Worm (Caenorhabditis elegans): ENCODE measurements around the gene sre-8.

Gene sre-8

DNA sequence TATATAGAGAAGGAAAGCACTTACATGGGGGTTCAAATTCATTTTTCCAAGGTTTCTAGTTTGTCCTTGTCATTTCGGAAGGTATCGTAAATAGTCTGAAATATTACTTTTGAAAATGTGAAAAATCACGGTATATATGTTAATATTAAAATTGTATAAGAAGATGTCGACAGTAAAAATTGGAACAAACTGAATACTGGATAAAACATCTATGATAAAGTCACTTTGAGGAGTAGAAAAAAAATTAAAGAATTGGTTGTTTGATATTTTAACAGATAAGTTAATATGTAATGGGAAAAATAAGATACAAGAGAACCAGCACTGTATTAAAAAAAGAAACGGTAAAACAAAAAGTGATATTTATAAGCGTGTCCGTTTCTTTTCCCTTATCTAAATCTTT, 30.5 kb upstream of the sre-8 start, which contains the start of gene nep-21:
Gene nep-21 (minus strand): TSS at position 101 of the 400 bp plus-strand sequence.
- TF ChIP-seq sea-2 (GFP tag; optimal IDR thresholded peaks at IDR 0.05), result no peak
- TF ChIP-seq nhr-11 (tag; optimal IDR thresholded peaks at IDR 0.05), result no peak

DNA sequence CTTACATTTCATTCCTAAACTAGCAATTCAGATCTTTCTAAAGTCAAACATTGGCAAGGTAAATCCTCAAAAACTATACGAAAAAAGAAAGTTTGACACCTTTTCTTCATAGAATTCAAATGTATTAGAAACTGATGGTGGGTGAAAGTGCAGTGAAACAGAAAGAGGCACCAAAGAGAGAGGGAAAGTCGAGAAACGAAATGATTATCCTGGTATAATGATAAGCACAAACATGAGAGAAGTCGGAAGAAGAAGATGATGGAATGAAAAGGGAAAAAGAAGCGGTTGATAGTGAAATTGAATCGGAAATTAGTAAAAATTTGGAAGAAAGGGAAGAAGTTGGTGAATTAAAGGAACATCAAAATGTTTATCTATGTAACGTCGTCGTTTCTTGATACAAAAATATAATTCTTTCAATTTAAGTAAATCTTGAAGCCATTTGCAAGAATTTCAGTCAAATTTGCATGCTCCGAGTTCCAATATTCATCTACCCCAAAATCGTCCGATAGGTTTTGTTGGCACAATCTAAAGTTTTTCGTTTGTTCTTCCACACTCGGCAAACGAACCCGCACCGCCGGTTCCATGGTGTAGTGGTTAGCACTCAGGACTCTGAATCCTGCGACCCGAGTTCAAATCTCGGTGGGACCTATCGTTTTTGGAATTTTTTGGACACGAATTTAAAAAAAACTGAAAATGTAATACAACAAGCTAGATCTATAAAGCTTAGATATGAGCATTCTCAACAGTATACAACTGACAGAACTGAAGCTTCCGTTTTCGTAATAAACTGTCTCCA, 25.9 kb upstream of the sre-8 start:
- TF ChIP-seq sea-2 (GFP tag; optimal IDR thresholded peaks at IDR 0.05) (no peak), nhr-67 (tag; optimal IDR thresholded peaks at IDR 0.05) (no peak), elt-3 (tag; optimal IDR thresholded peaks at IDR 0.05) (no peak), nhr-237 (tag; optimal IDR thresholded peaks at IDR 0.05) (no peak), lin-39 (tag; optimal IDR thresholded peaks at IDR 0.05) (no peak), R02D3.7 (tag; optimal IDR thresholded peaks at IDR 0.05) (no peak), nhr-23 (tag; optimal IDR thresholded peaks at IDR 0.05) (no peak), eor-1 (tag; optimal IDR thresholded peaks at IDR 0.05) (no peak), daf-12 (tag; optimal IDR thresholded peaks at IDR 0.05) (no peak), hmg-11 (tag; optimal IDR thresholded peaks at IDR 0.05) (no peak), elt-2 (tag; optimal IDR thresholded peaks at IDR 0.05) (no peak)

DNA sequence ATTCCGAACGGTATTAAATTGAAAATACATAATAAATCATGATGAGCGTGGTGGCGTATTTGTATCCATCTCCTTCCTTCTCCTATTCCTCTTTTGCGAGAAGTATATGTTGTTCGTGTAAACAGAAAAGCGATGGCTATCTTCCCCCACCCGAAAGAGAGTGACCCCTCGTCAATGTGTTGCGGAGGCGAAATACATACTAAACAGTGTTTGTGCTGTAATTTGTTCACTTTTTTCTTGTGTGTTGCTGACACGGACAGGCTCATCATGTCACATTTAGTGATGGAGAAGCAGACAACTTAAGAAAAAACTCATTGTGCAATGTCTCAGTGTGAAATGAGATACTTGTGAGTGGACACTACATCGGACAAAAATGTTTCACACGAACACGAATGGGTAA, 25.3 kb upstream of the sre-8 start:
- no peak for TF ChIP-seq skn-1 (tag; optimal IDR thresholded peaks at IDR 0.05)
- TF ChIP-seq nhr-43 (tag; optimal IDR thresholded peaks at IDR 0.05; ENCODE audit: poor library complexity, severe bottlenecking), result no peak
- no peak for TF ChIP-seq nhr-25 (tag; optimal IDR thresholded peaks at IDR 0.05)
- no peak for TF ChIP-seq ztf-4 (tag; optimal IDR thresholded peaks at IDR 0.05)
- TF ChIP-seq snpc-4 (tag; optimal IDR thresholded peaks at IDR 0.05), result no peak
- TF ChIP-seq jun-1 (tag; optimal IDR thresholded peaks at IDR 0.05), result no peak
- TF ChIP-seq pqm-1 (tag; optimal IDR thresholded peaks at IDR 0.05), result no peak
- no peak for TF ChIP-seq lin-39 (tag; optimal IDR thresholded peaks at IDR 0.05)
- TF ChIP-seq sea-2 (GFP tag; optimal IDR thresholded peaks at IDR 0.05), result no peak
- no peak for TF ChIP-seq unc-62 (GFP tag; optimal IDR thresholded peaks at IDR 0.05)
- no peak for TF ChIP-seq hmg-11 (tag; optimal IDR thresholded peaks at IDR 0.05)
- no peak for TF ChIP-seq ceh-16 (tag; optimal IDR thresholded peaks at IDR 0.05)
- no peak for TF ChIP-seq aly-2 (tag; optimal IDR thresholded peaks at IDR 0.05)
- TF ChIP-seq ceh-82 (tag; optimal IDR thresholded peaks at IDR 0.05), result no peak
- TF ChIP-seq fos-1 (tag; optimal IDR thresholded peaks at IDR 0.05), result no peak
- TF ChIP-seq R02D3.7 (tag; optimal IDR thresholded peaks at IDR 0.05), result no peak

DNA sequence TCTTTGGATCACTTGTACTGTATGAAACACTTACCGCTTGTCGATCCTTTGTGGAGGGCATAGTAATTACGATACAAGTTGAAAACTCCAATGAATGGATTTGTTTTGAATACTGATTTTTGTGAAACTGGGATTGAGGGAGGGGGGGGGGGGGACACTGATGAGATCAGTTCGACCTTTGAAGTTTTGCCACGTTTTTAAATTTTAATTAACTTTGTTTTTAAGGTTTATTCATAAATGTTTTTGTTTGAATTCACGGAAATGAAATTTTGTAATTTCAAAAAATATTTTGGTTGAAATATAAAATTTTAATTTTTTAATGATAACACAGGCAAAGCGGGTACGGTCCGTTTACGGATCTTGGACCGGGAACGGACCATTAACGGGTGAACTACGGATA, 21.0 kb upstream of the sre-8 start, which contains the start of gene ent-3:
Gene ent-3 (minus strand): TSS at position 101 of the 400 bp plus-strand sequence.
- TF ChIP-seq ceh-9 (tag; optimal IDR thresholded peaks at IDR 0.05) (no peak), mml-1 (tag; optimal IDR thresholded peaks at IDR 0.05) (no peak), daf-12 (tag; optimal IDR thresholded peaks at IDR 0.05) (no peak), nhr-67 (tag; optimal IDR thresholded peaks at IDR 0.05) (no peak), ceh-82 (tag; optimal IDR thresholded peaks at IDR 0.05) (no peak), ztf-4 (tag; optimal IDR thresholded peaks at IDR 0.05) (no peak), nhr-23 (tag; optimal IDR thresholded peaks at IDR 0.05) (no peak), fos-1 (tag; optimal IDR thresholded peaks at IDR 0.05) (no peak), hmg-11 (tag; optimal IDR thresholded peaks at IDR 0.05) (no peak), elt-2 (tag; optimal IDR thresholded peaks at IDR 0.05) (no peak), nhr-237 (tag; optimal IDR thresholded peaks at IDR 0.05) (no peak), nhr-76 (tag; optimal IDR thresholded peaks at IDR 0.05) (no peak), ama-1 (optimal IDR thresholded peaks at IDR 0.05) (no peak)

DNA sequence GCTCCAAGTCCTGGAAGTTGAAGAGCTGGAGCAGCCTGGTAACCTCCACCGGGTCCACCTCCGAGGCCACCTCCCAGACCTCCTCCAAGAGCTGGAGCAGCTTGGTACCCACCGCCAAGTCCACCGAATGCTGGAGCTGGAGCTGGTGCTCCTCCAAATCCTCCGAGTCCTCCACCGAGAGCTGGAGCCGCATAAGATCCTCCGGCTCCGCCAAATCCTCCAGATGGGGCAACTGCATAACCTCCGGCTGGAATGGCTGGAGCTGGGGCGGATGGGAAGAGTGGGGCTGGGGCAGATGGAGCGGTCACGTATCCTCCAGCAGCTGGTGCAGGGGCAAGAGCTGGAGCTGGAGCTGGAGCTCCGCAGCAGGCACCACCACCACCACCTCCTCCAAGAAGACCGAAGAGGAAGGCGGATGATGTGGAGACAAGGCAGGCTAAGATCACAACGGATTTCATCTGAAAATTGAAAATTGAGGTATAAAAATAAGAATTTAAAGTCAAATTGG, 16.2 kb upstream of the sre-8 start, which contains the start of gene K02E11.10:
Gene K02E11.10 (minus strand): TSS at position 458 of the 508 bp plus-strand sequence.
- TF ChIP-seq zag-1 (tag; optimal IDR thresholded peaks at IDR 0.05), result no peak
- TF ChIP-seq lin-39 (tag; optimal IDR thresholded peaks at IDR 0.05), result no peak
- TF ChIP-seq jun-1 (tag; optimal IDR thresholded peaks at IDR 0.05), result no peak
- no peak for TF ChIP-seq daf-12 (tag; optimal IDR thresholded peaks at IDR 0.05)
- no peak for TF ChIP-seq nhr-237 (tag; optimal IDR thresholded peaks at IDR 0.05)
- no peak for TF ChIP-seq nhr-76 (tag; optimal IDR thresholded peaks at IDR 0.05)
- TF ChIP-seq nhr-11 (tag; optimal IDR thresholded peaks at IDR 0.05), result no peak
- no peak for TF ChIP-seq elt-1 (tag; optimal IDR thresholded peaks at IDR 0.05)
- TF ChIP-seq nhr-43 (tag; optimal IDR thresholded peaks at IDR 0.05; ENCODE audit: poor library complexity, severe bottlenecking), result no peak
- no peak for TF ChIP-seq snpc-4 (tag; optimal IDR thresholded peaks at IDR 0.05)
- no peak for TF ChIP-seq ceh-82 (tag; optimal IDR thresholded peaks at IDR 0.05)
- no peak for TF ChIP-seq fkh-10 (GFP tag; optimal IDR thresholded peaks at IDR 0.05)
- no peak for TF ChIP-seq nhr-67 (tag; optimal IDR thresholded peaks at IDR 0.05)
- TF ChIP-seq ama-1 (optimal IDR thresholded peaks at IDR 0.05), result no peak
- TF ChIP-seq nhr-12 (tag; optimal IDR thresholded peaks at IDR 0.05), result no peak
- no peak for TF ChIP-seq ceh-9 (tag; optimal IDR thresholded peaks at IDR 0.05)
- no peak for TF ChIP-seq elt-3 (tag; optimal IDR thresholded peaks at IDR 0.05)

Measured in whole organism, L3 larva.